Fruit fly (Drosophila melanogaster) whole organism, pupa: ENCODE measurements around the gene CG3342.

ENCODE experiments used
- CG10348 ChIP-seq: fragments of 200-800 bp; sonication (Bioruptor generic); IDR thresholded peaks from 2 replicates; pipeline ENCODE4 v1.3.6; 2022; ENCODE audit warnings: missing biosample characterization, missing genetic modification characterization
- CG12605 ChIP-seq: fragments of 200-800 bp; sonication (Bioruptor generic); IDR thresholded peaks from 2 replicates; pipeline ENCODE4 v1.3.6; 2022; ENCODE audit warnings: missing biosample characterization, missing genetic modification characterization
- CG13204 ChIP-seq: fragments of 200-800 bp; sonication (Bioruptor generic); optimal IDR thresholded peaks from 2 replicates; lab custom pipeline; 2018; ENCODE audit warnings: missing biosample characterization, mild to moderate bottlenecking, missing genetic modification characterization, moderate library complexity
- CG14655 ChIP-seq: fragments of 200-800 bp; sonication (Bioruptor generic); optimal IDR thresholded peaks from 3 replicates; lab custom pipeline; 2017; ENCODE audit warnings: mild to moderate bottlenecking, missing biosample characterization, missing genetic modification reagents, missing genetic modification characterization
- CG15710 ChIP-seq: fragments of 200-800 bp; sonication (Bioruptor generic); optimal IDR thresholded peaks from 2 replicates; lab custom pipeline; 2018; ENCODE audit warnings: missing biosample characterization, mild to moderate bottlenecking, missing genetic modification characterization, moderate library complexity
- CG17806 ChIP-seq: fragments of 200-800 bp; sonication (Bioruptor generic); optimal IDR thresholded peaks from 2 replicates; lab custom pipeline; 2018; ENCODE audit warnings: missing biosample characterization, mild to moderate bottlenecking, missing genetic modification characterization, moderate library complexity
- CG32121 ChIP-seq: fragments of 200-800 bp; sonication (Bioruptor generic); IDR thresholded peaks from 2 replicates; pipeline ENCODE4 v1.3.6; 2022; ENCODE audit warnings: missing biosample characterization, missing genetic modification characterization
- CG34367 ChIP-seq: fragments of 200-800 bp; sonication (Bioruptor generic); optimal IDR thresholded peaks from 2 replicates; lab custom pipeline; 2018; ENCODE audit warnings: missing biosample characterization, mild to moderate bottlenecking, missing genetic modification characterization
- CG4496 ChIP-seq: fragments of 200-800 bp; sonication (Bioruptor generic); IDR thresholded peaks from 3 replicates; pipeline ENCODE4 v1.3.6; 2022; ENCODE audit warnings: missing biosample characterization, missing genetic modification characterization
- CG8159 ChIP-seq: fragments of 200-800 bp; sonication (Bioruptor generic); optimal IDR thresholded peaks from 3 replicates; lab custom pipeline; 2018; ENCODE audit warnings: missing biosample characterization, mild to moderate bottlenecking, missing genetic modification characterization, moderate library complexity
- CG8301 ChIP-seq: fragments of 200-800 bp; sonication (Bioruptor generic); optimal IDR thresholded peaks from 2 replicates; lab custom pipeline; 2018; ENCODE audit warnings: missing biosample characterization, mild to moderate bottlenecking, missing genetic modification characterization
- CG9948 ChIP-seq: fragments of 200-800 bp; sonication (Bioruptor generic); optimal IDR thresholded peaks from 2 replicates; lab custom pipeline; 2018; ENCODE audit warnings: missing biosample characterization, mild to moderate bottlenecking, missing genetic modification characterization, moderate library complexity
- D1 ChIP-seq: fragments of 200-800 bp; sonication (Bioruptor generic); optimal IDR thresholded peaks from 2 replicates; lab custom pipeline; 2018; ENCODE audit warnings: missing biosample characterization, mild to moderate bottlenecking, missing genetic modification characterization, moderate library complexity
- EcR ChIP-seq: fragments of 200-800 bp; sonication (Bioruptor generic); optimal IDR thresholded peaks from 3 replicates; lab custom pipeline; 2019; ENCODE audit warnings: missing biosample characterization, missing genetic modification characterization, mild to moderate bottlenecking, moderate library complexity, missing genetic modification reagents
- Ets98B ChIP-seq: fragments of 200-800 bp; sonication (Bioruptor generic); IDR thresholded peaks from 2 replicates; pipeline ENCODE4 v1.3.6; 2022; ENCODE audit warnings: missing biosample characterization, missing genetic modification characterization
- Pif1A ChIP-seq: fragments of 200-800 bp; sonication (Bioruptor generic); optimal IDR thresholded peaks from 3 replicates; lab custom pipeline; 2016; ENCODE audit warnings: missing biosample characterization, missing genetic modification characterization
- Pif1B ChIP-seq: fragments of 200-800 bp; sonication (Bioruptor generic); optimal IDR thresholded peaks from 3 replicates; lab custom pipeline; 2016; ENCODE audit warnings: missing biosample characterization, missing genetic modification characterization
- Snoo ChIP-seq: fragments of 200-800 bp; sonication (Bioruptor generic); optimal IDR thresholded peaks from 3 replicates; lab custom pipeline; 2017; ENCODE audit warnings: missing biosample characterization, mild to moderate bottlenecking, missing genetic modification characterization, inconsistent platforms
- fd96Ca ChIP-seq: fragments of 200-800 bp; sonication (Bioruptor generic); IDR thresholded peaks from 3 replicates; pipeline ENCODE4 v1.3.6; 2022; ENCODE audit warnings: missing biosample characterization, missing genetic modification characterization
- gl ChIP-seq: fragments of 200-800 bp; sonication (Bioruptor generic); optimal IDR thresholded peaks from 2 replicates; lab custom pipeline; 2018; ENCODE audit warnings: missing biosample characterization, mild to moderate bottlenecking, missing genetic modification characterization
- rn ChIP-seq: fragments of 200-800 bp; sonication (Bioruptor generic); IDR thresholded peaks from 2 replicates; pipeline ENCODE4 v1.3.6; 2022; ENCODE audit warnings: missing biosample characterization, missing genetic modification characterization

Gene CG3342

dm6 chrX:6527680-6528079, at the start of gene CG3342:
CG3342 (minus strand) TSS chrX:6527888.
- TF ChIP-seq Pif1A (GFP tag; lab: Kevin White, UChicago): no peak
- TF ChIP-seq CG14655 (GFP tag; lab: Kevin White, UChicago): no peak
- no peak for TF ChIP-seq CG10348 (GFP tag; lab: Robert Waterston, UW)
- no peak for TF ChIP-seq CG8159 (tag; lab: Kevin White, UChicago)
- TF ChIP-seq, all 21 proteins: peak for 0

- TF ChIP-seq CG8301 (tag; lab: Kevin White, UChicago): peak; percentile 29
- peak; percentile 13; the same call in 1 of the 2 replicates for TF ChIP-seq CG32121
- TF ChIP-seq Ets98B: peak; percentile 53
- no peak for TF ChIP-seq CG9948
- no peak for TF ChIP-seq gl
- TF ChIP-seq EcR (GFP tag; lab: Kevin White, UChicago): no peak
- peak; percentile 9 for TF ChIP-seq Pif1B
- no peak for TF ChIP-seq CG34367 (tag; lab: Kevin White, UChicago)
- peak; percentile 33; the same call in 1 of the 2 replicates for TF ChIP-seq CG12605 (GFP tag; lab: Robert Waterston, UW)
- TF ChIP-seq CG14655 (GFP tag; lab: Kevin White, UChicago): peak; percentile 27
- peak; percentile 68; the same call in 2 of the 3 replicates for TF ChIP-seq fd96Ca
- no peak for TF ChIP-seq Snoo (tag; lab: Kevin White, UChicago)
- peak; percentile 78 for TF ChIP-seq CG4496 (GFP tag; lab: Robert Waterston, UW)
- TF ChIP-seq, all 21 proteins: peak for 8
These were observed 46.8 kb upstream of the CG3342 start for dm6 chrX:6574488-6574887.

dm6 chrX:6573799-6574198, 46.1 kb upstream of the CG3342 start:
- TF ChIP-seq CG9948: peak; percentile 17
- peak; percentile 40 for TF ChIP-seq CG8159 (tag; lab: Kevin White, UChicago)
- TF ChIP-seq CG14655 (GFP tag; lab: Kevin White, UChicago): peak; percentile 63
- peak; percentile 43; the same call in 1 of the 3 replicates for TF ChIP-seq fd96Ca
- TF ChIP-seq CG32121: no peak
- TF ChIP-seq CG12605 (GFP tag; lab: Robert Waterston, UW): no peak
- peak; percentile 16 for TF ChIP-seq Snoo (tag; lab: Kevin White, UChicago)
- TF ChIP-seq CG17806: peak; percentile 15
- TF ChIP-seq Ets98B: no peak
- peak; percentile 19 for TF ChIP-seq Pif1A (GFP tag; lab: Kevin White, UChicago)
- TF ChIP-seq Pif1B: peak; percentile 4
- TF ChIP-seq CG8301 (tag; lab: Kevin White, UChicago): peak; percentile 37
- TF ChIP-seq CG15710: peak; percentile 36

- TF ChIP-seq EcR (GFP tag; lab: Kevin White, UChicago) (no peak), CG10348 (GFP tag; lab: Robert Waterston, UW) (peak; percentile 68), CG8159 (tag; lab: Kevin White, UChicago) (peak; percentile 78), D1 (tag; lab: Kevin White, UChicago) (peak; percentile 11), CG15710 (peak; percentile 79), CG8301 (tag; lab: Kevin White, UChicago) (peak; percentile 96), Pif1B (peak; percentile 83), fd96Ca (peak; percentile 79), rn (GFP tag; lab: Robert Waterston, UW) (peak; percentile 53), CG12605 (GFP tag; lab: Robert Waterston, UW) (no peak; the same call in 1 of the 2 replicates), CG14655 (GFP tag; lab: Kevin White, UChicago) (peak; percentile 97), CG9948 (peak; percentile 80), gl (peak; percentile 48), CG34367 (tag; lab: Kevin White, UChicago) (peak; percentile 64), CG13204 (peak; percentile 17), CG4496 (GFP tag; lab: Robert Waterston, UW) (peak; percentile 90), CG17806 (peak; percentile 75), CG32121 (peak; percentile 87), Pif1A (GFP tag; lab: Kevin White, UChicago) (peak; percentile 70), Snoo (tag; lab: Kevin White, UChicago) (peak; percentile 80), Ets98B (peak; percentile 83)
These were observed 43.7 kb upstream of the CG3342 start for dm6 chrX:6571234-6571915.

dm6 chrX:6551464-6551863, 23.8 kb upstream of the CG3342 start:
- no peak for TF ChIP-seq CG34367 (tag; lab: Kevin White, UChicago)
- peak; percentile 74 for TF ChIP-seq EcR (GFP tag; lab: Kevin White, UChicago)

- TF ChIP-seq CG14655 (GFP tag; lab: Kevin White, UChicago): no peak
- TF ChIP-seq CG32121: no peak
- no peak for TF ChIP-seq CG15710
- TF ChIP-seq EcR (GFP tag; lab: Kevin White, UChicago): no peak
- no peak for TF ChIP-seq rn (GFP tag; lab: Robert Waterston, UW)
- TF ChIP-seq CG4496 (GFP tag; lab: Robert Waterston, UW): no peak
- TF ChIP-seq CG8301 (tag; lab: Kevin White, UChicago): no peak
- TF ChIP-seq Ets98B: no peak
- TF ChIP-seq CG13204: no peak
- no peak for TF ChIP-seq CG17806
- no peak for TF ChIP-seq CG10348 (GFP tag; lab: Robert Waterston, UW)
- no peak for TF ChIP-seq Pif1B
- no peak for TF ChIP-seq Pif1A (GFP tag; lab: Kevin White, UChicago)
- TF ChIP-seq Snoo (tag; lab: Kevin White, UChicago): no peak
These were observed 22.4 kb upstream of the CG3342 start for dm6 chrX:6550118-6550502.
